Worm (Caenorhabditis elegans) whole organism, L1 larva: ENCODE results near the gene K09F5.6.

Experiments used
- F16B12.6 ChIP-seq: fragments of 150-350 bp; optimal IDR thresholded peaks from 2 replicates; lab custom pipeline; 2014; ENCODE audit warnings: missing biosample characterization, missing genetic modification characterization
- ceh-63 ChIP-seq: fragments of 200-800 bp; sonication (Bioruptor generic); optimal IDR thresholded peaks from 2 replicates; lab custom pipeline; 2018; ENCODE audit warnings: mild to moderate bottlenecking, missing genetic modification characterization, missing compliant biosample characterization
- ceh-82 ChIP-seq, 3 experiments: fragments of 150-350 bp in 1 of 3; sonication (generic microtip) in 2 of 3; optimal IDR thresholded peaks; 2 replicates each; lab custom pipeline; 2014 to 2017; ENCODE audit warnings: missing biosample characterization in 3 of 3, missing genetic modification characterization in 3 of 3
- ceh-88 ChIP-seq: fragments of 200-800 bp; sonication (Bioruptor generic); IDR thresholded peaks from 2 replicates; pipeline ENCODE4 v1.3.6; 2022; ENCODE audit warnings: missing genetic modification characterization, missing compliant biosample characterization
- dsc-1 ChIP-seq: sonication (generic microtip); optimal IDR thresholded peaks from 2 replicates; lab custom pipeline; 2016; ENCODE audit warnings: mild to moderate bottlenecking, missing genetic modification characterization, missing compliant biosample characterization
- efl-1 ChIP-seq, 4 experiments: fragments of 150-350 bp; optimal IDR thresholded peaks in 3 of 4; peaks in 1 of 4; 1 replicate in 1 of 4; 2 replicates in 3 of 4; lab custom pipeline; 2014; ENCODE audit warnings: missing biosample characterization in 2 of 4, missing genetic modification characterization in 2 of 4, missing genetic modification reagents in 2 of 4
- egl-13 ChIP-seq: sonication (generic microtip); optimal IDR thresholded peaks from 2 replicates; lab custom pipeline; 2016; ENCODE audit warnings: missing genotype, missing genetic modification reagents, missing genetic modification characterization, missing compliant biosample characterization
- egl-27 ChIP-seq, 2 experiments: fragments of 150-350 bp in 1 of 2; sonication (generic microtip); optimal IDR thresholded peaks; 3 replicates each; lab custom pipeline; 2017 to 2018; ENCODE audit warnings: missing biosample characterization in 2 of 2, missing genetic modification characterization in 2 of 2, missing genetic modification reagents in 2 of 2
- elt-2 ChIP-seq: sonication (generic microtip); optimal IDR thresholded peaks from 2 replicates; lab custom pipeline; 2016; ENCODE audit warnings: missing genetic modification characterization, mild to moderate bottlenecking, inconsistent platforms, missing compliant biosample characterization, missing genetic modification reagents
- elt-3 ChIP-seq, 6 experiments: fragments of 150-350 bp in 1 of 6; sonication (generic microtip); optimal IDR thresholded peaks; 2 replicates each; lab custom pipeline; 2017 to 2018; ENCODE audit warnings: missing biosample characterization in 6 of 6, missing genetic modification characterization in 6 of 6, inconsistent platforms in 1 of 6
- fkh-4 ChIP-seq: sonication (generic microtip); optimal IDR thresholded peaks from 2 replicates; lab custom pipeline; 2016; ENCODE audit warnings: missing compliant biosample characterization, missing genetic modification characterization, borderline replicate concordance
- fkh-8 ChIP-seq: sonication (generic microtip); optimal IDR thresholded peaks from 2 replicates; lab custom pipeline; 2016; ENCODE audit warnings: mild to moderate bottlenecking, missing genetic modification characterization, missing compliant biosample characterization
- fos-1 ChIP-seq: fragments of 150-350 bp; optimal IDR thresholded peaks from 2 replicates; lab custom pipeline; 2014; ENCODE audit warnings: missing biosample characterization, missing genetic modification characterization
- hlh-4 ChIP-seq: sonication (generic microtip); optimal IDR thresholded peaks from 2 replicates; lab custom pipeline; 2016; ENCODE audit warnings: mild to moderate bottlenecking, missing genetic modification characterization, missing compliant biosample characterization
- hpl-2 ChIP-seq: fragments of 150-350 bp; optimal IDR thresholded peaks from 2 replicates; lab custom pipeline; 2014; ENCODE audit warnings: missing biosample characterization, missing genetic modification reagents, missing genetic modification characterization
- isw-1 ChIP-seq: fragments of 200-800 bp; sonication (Bioruptor generic); IDR thresholded peaks from 2 replicates; pipeline ENCODE4 v1.3.6; 2022; ENCODE audit warnings: missing genetic modification characterization, missing compliant biosample characterization
- lin-13 ChIP-seq: fragments of 150-350 bp; optimal IDR thresholded peaks from 2 replicates; lab custom pipeline; 2014; ENCODE audit warnings: missing biosample characterization, missing genetic modification reagents, missing genetic modification characterization
- lin-14 ChIP-seq: fragments of 200-800 bp; sonication (Bioruptor generic); optimal IDR thresholded peaks from 2 replicates; lab custom pipeline; 2018; ENCODE audit warnings: mild to moderate bottlenecking, missing genetic modification characterization, moderate library complexity, missing compliant biosample characterization
- lir-3 ChIP-seq: sonication (generic microtip); optimal IDR thresholded peaks from 2 replicates; lab custom pipeline; 2016; ENCODE audit warnings: mild to moderate bottlenecking, missing genetic modification characterization, moderate library complexity, missing compliant biosample characterization; ENCODE audit not compliant: poor library complexity
- nhr-19 ChIP-seq: fragments of 200-800 bp; sonication (Bioruptor generic); conservative IDR thresholded peaks from 2 replicates; pipeline ENCODE4 v1.3.6; 2022; ENCODE audit warnings: missing genetic modification characterization, missing compliant biosample characterization
- nhr-20 ChIP-seq: sonication (generic microtip); optimal IDR thresholded peaks from 2 replicates; lab custom pipeline; 2016; ENCODE audit warnings: mild to moderate bottlenecking, missing genetic modification characterization, missing compliant biosample characterization
- nhr-28 ChIP-seq: fragments of 150-350 bp; optimal IDR thresholded peaks from 2 replicates; lab custom pipeline; 2014; ENCODE audit warnings: missing biosample characterization, missing genetic modification characterization
- nhr-84 ChIP-seq: sonication (generic microtip); optimal IDR thresholded peaks from 2 replicates; lab custom pipeline; 2017; ENCODE audit warnings: missing biosample characterization, missing genetic modification characterization
- nhr-85 ChIP-seq: sonication (generic microtip); peaks from one replicate; lab custom pipeline; 2016; ENCODE audit warnings: missing genetic modification characterization, inconsistent platforms, missing compliant biosample characterization
- nhr-90 ChIP-seq: sonication (generic microtip); optimal IDR thresholded peaks from 2 replicates; lab custom pipeline; 2016; ENCODE audit warnings: mild to moderate bottlenecking, missing genetic modification characterization, missing compliant biosample characterization; ENCODE audit not compliant: poor library complexity
- pqm-1 ChIP-seq: sonication (generic microtip); optimal IDR thresholded peaks from 3 replicates; lab custom pipeline; 2017; ENCODE audit warnings: missing biosample characterization, missing genetic modification characterization
- rnt-1 ChIP-seq: sonication (generic microtip); optimal IDR thresholded peaks from 2 replicates; lab custom pipeline; 2016; ENCODE audit warnings: mild to moderate bottlenecking, missing genetic modification characterization, moderate library complexity, missing compliant biosample characterization
- skn-1 ChIP-seq: fragments of 150-350 bp; optimal IDR thresholded peaks from 2 replicates; lab custom pipeline; 2014; ENCODE audit warnings: missing biosample characterization, missing genetic modification characterization
- snpc-4 ChIP-seq: fragments of 150-350 bp; optimal IDR thresholded peaks from 2 replicates; lab custom pipeline; 2014; ENCODE audit warnings: missing biosample characterization, missing genetic modification characterization
- swsn-7 ChIP-seq: sonication (generic microtip); optimal IDR thresholded peaks from 2 replicates; lab custom pipeline; 2016; ENCODE audit warnings: missing genetic modification characterization, missing compliant biosample characterization
- tbx-2 ChIP-seq: sonication (generic microtip); optimal IDR thresholded peaks from 2 replicates; lab custom pipeline; 2016; ENCODE audit warnings: missing genetic modification characterization, missing compliant biosample characterization
- tlp-1 ChIP-seq: fragments of 150-350 bp; optimal IDR thresholded peaks from 2 replicates; lab custom pipeline; 2014; ENCODE audit warnings: missing biosample characterization, missing genetic modification characterization
- unc-86 ChIP-seq: sonication (generic microtip); optimal IDR thresholded peaks from 2 replicates; lab custom pipeline; 2016; ENCODE audit warnings: missing genetic modification characterization, missing compliant biosample characterization
- xbp-1 ChIP-seq: sonication (generic microtip); optimal IDR thresholded peaks from 2 replicates; lab custom pipeline; 2016; ENCODE audit warnings: missing genetic modification characterization, missing compliant biosample characterization
- zag-1 ChIP-seq: fragments of 150-350 bp; optimal IDR thresholded peaks from 2 replicates; lab custom pipeline; 2014; ENCODE audit warnings: missing biosample characterization, missing genetic modification characterization
- ztf-4 ChIP-seq: fragments of 150-350 bp; optimal IDR thresholded peaks from 2 replicates; lab custom pipeline; 2014; ENCODE audit warnings: missing biosample characterization, missing genetic modification characterization

K09F5.6 gene

ce11 chrX:7681965-7682946 is 36.8 kb upstream of the K09F5.6 start, which contains the start of gene unc-18 (continued):
- TF ChIP-seq lir-3 (no peak), rnt-1 (tag; lab: Kevin White, UChicago) (no peak), fkh-4 (tag; lab: Kevin White, UChicago) (no peak), egl-13 (tag; lab: Kevin White, UChicago) (peak; percentile 58), ceh-63 (GFP tag; lab: Kevin White, UChicago) (no peak), snpc-4 (tag; lab: Kevin White, UChicago) (no peak), nhr-90 (tag; lab: Kevin White, UChicago) (no peak), F16B12.6 (tag; lab: Kevin White, UChicago) (peak; percentile 73), isw-1 (GFP tag; lab: Robert Waterston, UW) (peak; percentile 9; the same call in 1 of the 2 replicates), elt-3 (tag; optimal IDR thresholded peaks at IDR 0.05; lab: Kevin White, UChicago) (peak in 2 of 6 experiments; percentile 5 to 29), nhr-19 (GFP tag; lab: Robert Waterston, UW) (no peak), skn-1 (tag; lab: Kevin White, UChicago) (peak; percentile 24), lin-13 (GFP tag; lab: Kevin White, UChicago) (no peak), hpl-2 (no peak), unc-86 (tag; lab: Kevin White, UChicago) (peak; percentile 36), pqm-1 (tag; lab: Kevin White, UChicago) (no peak), lin-14 (GFP tag; lab: Kevin White, UChicago) (peak; percentile 79), xbp-1 (tag; lab: Kevin White, UChicago) (peak; percentile 24), swsn-7 (tag; lab: Kevin White, UChicago) (peak; percentile 20), nhr-84 (tag; lab: Kevin White, UChicago) (no peak), hlh-4 (tag; lab: Kevin White, UChicago) (no peak), nhr-85 (tag; lab: Kevin White, UChicago) (no peak), elt-2 (tag; lab: Kevin White, UChicago) (no peak)

ce11 chrX:7689119-7689518 is 30.0 kb upstream of the K09F5.6 start, which contains the start of gene clik-2:
Gene clik-2, minus strand, starts transcription at chrX:7689219.
- no peak for TF ChIP-seq zag-1 (tag; lab: Kevin White, UChicago)
- TF ChIP-seq, all 84 proteins: peak for 0

- TF ChIP-seq nhr-28 (tag; lab: Kevin White, UChicago) (no peak), lin-14 (GFP tag; lab: Kevin White, UChicago) (peak; percentile 51), fkh-8 (no peak), ceh-88 (GFP tag; lab: Robert Waterston, UW) (no peak), ceh-82 (tag; optimal IDR thresholded peaks at IDR 0.05; lab: Kevin White, UChicago) (no peak), tbx-2 (peak; percentile 9), tlp-1 (tag; lab: Kevin White, UChicago) (no peak), xbp-1 (tag; lab: Kevin White, UChicago) (no peak), efl-1 (optimal IDR thresholded peaks at IDR 0.05; lab: Kevin White, UChicago) (no peak), efl-1 (GFP tag; optimal IDR thresholded peaks at IDR 0.05 in 1 of 2; lab: Kevin White, UChicago) (peak in 1 of 2 experiments; percentile 13), dsc-1 (tag; lab: Kevin White, UChicago) (peak; percentile 11), fos-1 (no peak), ztf-4 (no peak), nhr-20 (tag; lab: Kevin White, UChicago) (no peak), egl-27 (tag; optimal IDR thresholded peaks at IDR 0.05; lab: Kevin White, UChicago) (no peak)
Observed at ce11 chrX:7689570-7689969, 29.5 kb upstream of the K09F5.6 start.
